Worm (Caenorhabditis elegans) whole organism, L4 larva: ENCODE results near the gene str-20.

Source experiments
- F26F4.8 ChIP-seq: fragments of 200-800 bp; sonication (Bioruptor generic); conservative IDR thresholded peaks from 2 replicates; pipeline ENCODE4 v1.3.6; 2022; ENCODE audit warnings: missing genetic modification characterization, missing compliant biosample characterization
- F37D6.2 ChIP-seq: sonication (generic microtip); optimal IDR thresholded peaks from 2 replicates; lab custom pipeline; 2016; ENCODE audit warnings: mild to moderate bottlenecking, missing genetic modification characterization, missing compliant biosample characterization
- F49E8.2 ChIP-seq: sonication (generic microtip); optimal IDR thresholded peaks from 2 replicates; lab custom pipeline; 2016; ENCODE audit warnings: missing compliant biosample characterization, mild to moderate bottlenecking, missing genetic modification characterization, borderline replicate concordance
- R02D3.7 ChIP-seq: fragments of 150-350 bp; sonication (generic microtip); optimal IDR thresholded peaks from 3 replicates; lab custom pipeline; 2014; ENCODE audit warnings: missing biosample characterization, missing genetic modification characterization
- Y48G9A.11 ChIP-seq: fragments of 200-800 bp; sonication (Bioruptor generic); IDR thresholded peaks from 2 replicates; pipeline ENCODE4 v1.3.6; 2022; ENCODE audit warnings: missing genetic modification reagents, missing genetic modification characterization, missing compliant biosample characterization
- Y5F2A.4 ChIP-seq: fragments of 200-800 bp; sonication (Bioruptor generic); optimal IDR thresholded peaks from 2 replicates; lab custom pipeline; 2018; ENCODE audit warnings: mild to moderate bottlenecking, missing genetic modification characterization, missing compliant biosample characterization
- ZK337.2 ChIP-seq: fragments of 200-800 bp; sonication (Bioruptor generic); IDR thresholded peaks from 2 replicates; pipeline ENCODE4 v1.3.6; 2022; ENCODE audit warnings: missing genetic modification reagents, missing genetic modification characterization, missing compliant biosample characterization
- aha-1 ChIP-seq: fragments of 150-350 bp; peaks from one replicate; lab custom pipeline; 2014; ENCODE audit warnings: missing biosample characterization, missing genetic modification characterization
- ama-1 ChIP-seq: fragments of 150-350 bp; optimal IDR thresholded peaks from 2 replicates; lab custom pipeline; 2014; ENCODE audit warnings: inconsistent platforms, mixed read lengths
- arid-1 ChIP-seq: fragments of 200-800 bp; sonication (Bioruptor generic); conservative IDR thresholded peaks from 2 replicates; pipeline ENCODE4 v1.3.6; 2022; ENCODE audit warnings: missing genetic modification reagents, missing genetic modification characterization, missing compliant biosample characterization
- attf-4 ChIP-seq: sonication (generic microtip); optimal IDR thresholded peaks from 3 replicates; lab custom pipeline; 2017; ENCODE audit warnings: missing biosample characterization, missing genetic modification characterization
- ceh-20 ChIP-seq: fragments of 200-800 bp; sonication (Bioruptor generic); IDR thresholded peaks from 2 replicates; pipeline ENCODE4 v1.3.6; 2022; ENCODE audit warnings: missing genetic modification reagents, missing genetic modification characterization, missing compliant biosample characterization
- ces-1 ChIP-seq: fragments of 150-350 bp; sonication (generic microtip); optimal IDR thresholded peaks from 4 replicates; lab custom pipeline; 2014; ENCODE audit warnings: missing biosample characterization, missing genetic modification reagents, missing genetic modification characterization
- cey-2 ChIP-seq: sonication (generic microtip); optimal IDR thresholded peaks from 3 replicates; lab custom pipeline; 2017; ENCODE audit warnings: missing genetic modification characterization, mild to moderate bottlenecking, missing compliant biosample characterization, antibody characterized with exemption, borderline replicate concordance; ENCODE audit not compliant: insufficient read depth
- daf-12 ChIP-seq: fragments of 150-350 bp; optimal IDR thresholded peaks from 2 replicates; lab custom pipeline; 2014; ENCODE audit warnings: missing biosample characterization, missing genetic modification reagents, missing genetic modification characterization
- dmd-6 ChIP-seq: fragments of 200-800 bp; sonication (Bioruptor generic); IDR thresholded peaks from 2 replicates; pipeline ENCODE4 v1.3.6; 2022; ENCODE audit warnings: missing genetic modification reagents, missing genetic modification characterization, missing compliant biosample characterization
- dmd-8 ChIP-seq: fragments of 200-800 bp; sonication (Bioruptor generic); IDR thresholded peaks from 2 replicates; pipeline ENCODE4 v1.3.6; 2022; ENCODE audit warnings: missing genetic modification characterization, missing compliant biosample characterization
- dpl-1 ChIP-seq: fragments of 150-350 bp; optimal IDR thresholded peaks from 2 replicates; lab custom pipeline; 2014; ENCODE audit warnings: missing biosample characterization, missing genetic modification reagents, missing genetic modification characterization
- fkh-10 ChIP-seq: fragments of 150-350 bp; optimal IDR thresholded peaks from 2 replicates; lab custom pipeline; 2014; ENCODE audit warnings: missing biosample characterization, missing genetic modification reagents, missing genetic modification characterization
- hlh-11 ChIP-seq: fragments of 200-800 bp; sonication (Bioruptor generic); optimal IDR thresholded peaks from 2 replicates; lab custom pipeline; 2018; ENCODE audit warnings: mild to moderate bottlenecking, missing genetic modification characterization, missing compliant biosample characterization
- hmg-1.1 ChIP-seq: fragments of 200-800 bp; sonication (Bioruptor generic); IDR thresholded peaks from 2 replicates; pipeline ENCODE4 v1.3.6; 2022; ENCODE audit warnings: missing genetic modification reagents, missing genetic modification characterization, missing compliant biosample characterization
- jun-1 ChIP-seq: fragments of 150-350 bp; optimal IDR thresholded peaks from 2 replicates; lab custom pipeline; 2014; ENCODE audit warnings: missing biosample characterization, missing genetic modification reagents, missing genetic modification characterization
- lim-7 ChIP-seq: fragments of 200-800 bp; sonication (Bioruptor generic); IDR thresholded peaks from 2 replicates; pipeline ENCODE4 v1.3.6; 2022; ENCODE audit warnings: missing genetic modification characterization, missing compliant biosample characterization
- lin-39 ChIP-seq: fragments of 150-350 bp; optimal IDR thresholded peaks from 2 replicates; lab custom pipeline; 2014; ENCODE audit warnings: missing biosample characterization, missing genetic modification reagents, missing genetic modification characterization
- madf-5 ChIP-seq, 2 experiments: fragments of 200-800 bp; sonication (Bioruptor generic); IDR thresholded peaks; 2 replicates each; pipeline ENCODE4 v1.3.6; 2022; ENCODE audit warnings: missing compliant biosample characterization in 2 of 2, missing genetic modification characterization in 2 of 2
- mdt-29 ChIP-seq: fragments of 200-800 bp; sonication (Bioruptor generic); IDR thresholded peaks from 2 replicates; pipeline ENCODE4 v1.3.6; 2022; ENCODE audit warnings: missing genetic modification reagents, missing genetic modification characterization, missing compliant biosample characterization
- mep-1 ChIP-seq: fragments of 150-350 bp; sonication (generic microtip); optimal IDR thresholded peaks from 3 replicates; lab custom pipeline; 2014; ENCODE audit warnings: missing biosample characterization, missing genetic modification characterization
- mxl-2 ChIP-seq: fragments of 200-800 bp; sonication (Bioruptor generic); conservative IDR thresholded peaks from 2 replicates; pipeline ENCODE4 v1.3.6; 2022; ENCODE audit warnings: missing genetic modification reagents, missing genetic modification characterization, missing compliant biosample characterization
- mxl-3 ChIP-seq: fragments of 200-800 bp; sonication (Bioruptor generic); optimal IDR thresholded peaks from 2 replicates; lab custom pipeline; 2018; ENCODE audit warnings: mild to moderate bottlenecking, missing genetic modification characterization, missing compliant biosample characterization
- nhr-11 ChIP-seq: fragments of 150-350 bp; optimal IDR thresholded peaks from 2 replicates; lab custom pipeline; 2014; ENCODE audit warnings: missing biosample characterization, missing genetic modification characterization
- nhr-111 ChIP-seq: fragments of 200-800 bp; sonication (Bioruptor generic); optimal IDR thresholded peaks from 2 replicates; lab custom pipeline; 2018; ENCODE audit warnings: mild to moderate bottlenecking, missing genetic modification characterization, missing compliant biosample characterization
- nhr-237 ChIP-seq: sonication (generic microtip); optimal IDR thresholded peaks from 2 replicates; lab custom pipeline; 2017; ENCODE audit warnings: missing biosample characterization, missing genetic modification characterization
- nhr-42 ChIP-seq: fragments of 200-800 bp; sonication (Bioruptor generic); IDR thresholded peaks from 2 replicates; pipeline ENCODE4 v1.3.6; 2022; ENCODE audit warnings: missing genetic modification characterization, missing compliant biosample characterization
- nhr-76 ChIP-seq: fragments of 150-350 bp; optimal IDR thresholded peaks from 2 replicates; lab custom pipeline; 2014; ENCODE audit warnings: missing biosample characterization, missing genetic modification characterization
- pha-4 ChIP-seq, 2 experiments: fragments of 150-350 bp in 1 of 2; fragments of 200-800 bp in 1 of 2; sonication (Bioruptor generic) in 1 of 2; IDR thresholded peaks in 1 of 2; optimal IDR thresholded peaks in 1 of 2; 2 replicates each; pipeline versions ENCODE4 v1.3.6 to Lab custom; 2014 to 2022; ENCODE audit warnings: missing genetic modification characterization in 2 of 2, missing genetic modification reagents in 2 of 2, missing biosample characterization in 1 of 2, missing compliant biosample characterization in 1 of 2
- php-3 ChIP-seq: fragments of 200-800 bp; sonication (Bioruptor generic); IDR thresholded peaks from 2 replicates; pipeline ENCODE4 v1.3.6; 2022; ENCODE audit warnings: missing genetic modification reagents, missing genetic modification characterization, missing compliant biosample characterization
- pqm-1 ChIP-seq: sonication (generic microtip); optimal IDR thresholded peaks from 2 replicates; lab custom pipeline; 2017; ENCODE audit warnings: missing biosample characterization, missing genetic modification characterization
- saeg-2 ChIP-seq: fragments of 200-800 bp; sonication (Bioruptor generic); IDR thresholded peaks from 2 replicates; pipeline ENCODE4 v1.3.6; 2022; ENCODE audit warnings: missing genetic modification reagents, missing genetic modification characterization, missing compliant biosample characterization
- sdz-12 ChIP-seq: fragments of 200-800 bp; sonication (Bioruptor generic); optimal IDR thresholded peaks from 2 replicates; lab custom pipeline; 2018; ENCODE audit warnings: mild to moderate bottlenecking, missing genetic modification characterization, missing compliant biosample characterization
- skn-1 ChIP-seq: fragments of 150-350 bp; optimal IDR thresholded peaks from 2 replicates; lab custom pipeline; 2014; ENCODE audit warnings: missing biosample characterization, missing genetic modification characterization
- snpc-1.2 ChIP-seq: fragments of 200-800 bp; sonication (Bioruptor generic); IDR thresholded peaks from 2 replicates; pipeline ENCODE4 v1.3.6; 2022; ENCODE audit warnings: missing genetic modification reagents, missing genetic modification characterization, missing compliant biosample characterization
- zag-1 ChIP-seq: fragments of 150-350 bp; optimal IDR thresholded peaks from 2 replicates; lab custom pipeline; 2014; ENCODE audit warnings: missing biosample characterization, missing genetic modification characterization
- zfp-2 ChIP-seq: sonication (generic microtip); optimal IDR thresholded peaks from 2 replicates; lab custom pipeline; 2016; ENCODE audit warnings: mild to moderate bottlenecking, missing genetic modification characterization, missing compliant biosample characterization
- zip-2 ChIP-seq: fragments of 150-350 bp; optimal IDR thresholded peaks from 2 replicates; lab custom pipeline; 2014; ENCODE audit warnings: missing biosample characterization, missing genetic modification characterization

The str-20 gene

DNA sequence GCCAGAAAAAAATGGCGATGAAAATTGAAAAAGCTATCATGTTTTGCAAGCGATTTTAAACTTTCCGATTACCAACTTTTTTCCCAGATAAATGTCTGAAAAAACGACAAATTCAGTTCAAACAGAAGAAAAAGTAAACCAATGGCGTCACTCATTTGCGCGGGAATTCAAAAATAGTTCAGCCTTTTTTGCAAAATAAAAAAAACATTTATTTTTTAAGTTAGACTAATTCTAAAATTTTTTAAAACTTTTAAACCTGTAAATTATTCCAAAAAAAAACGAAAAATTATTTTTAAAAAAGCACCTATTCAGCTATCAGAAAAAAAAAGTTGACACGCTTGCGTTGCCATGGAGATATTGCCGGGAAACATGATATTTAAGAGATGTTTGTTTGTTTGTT is 43.4 kb upstream of the str-20 start, which contains the start of gene cyp-33C11 (continued):
- TF ChIP-seq madf-5 (GFP tag; IDR thresholded peaks at IDR 0.05; lab: Robert Waterston, UW), result no peak

DNA sequence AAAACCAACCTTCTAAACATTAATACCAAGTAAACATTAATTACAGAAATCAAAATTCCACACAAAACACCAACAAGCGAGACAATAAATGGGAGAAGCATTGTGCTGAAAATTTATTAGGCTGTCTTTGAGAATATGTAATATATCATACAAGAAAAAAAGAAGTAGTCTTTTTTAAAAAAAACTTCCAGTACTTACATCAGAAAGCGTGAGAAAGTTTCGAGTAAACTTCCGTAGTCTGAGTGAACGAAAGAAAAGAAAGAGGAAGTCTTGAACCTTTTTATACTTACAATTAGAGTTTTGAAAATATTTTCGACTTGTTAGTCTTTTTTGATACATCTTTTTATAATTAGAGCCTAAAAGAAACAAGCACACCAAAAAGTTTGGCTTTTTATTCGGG is 36.5 kb upstream of the str-20 start, which contains the start of gene srbc-40:
Gene srbc-40 (minus strand): TSS at position 101 of the 400 bp plus-strand sequence.
- no peak for TF ChIP-seq pha-4 (GFP tag; IDR thresholded peaks at IDR 0.05; lab: Robert Waterston, UW)
- no peak for TF ChIP-seq pha-4 (tag; optimal IDR thresholded peaks at IDR 0.05; lab: Kevin White, UChicago)
- no peak for TF ChIP-seq ZK337.2 (GFP tag; lab: Robert Waterston, UW)
- no peak for TF ChIP-seq Y5F2A.4 (GFP tag; lab: Kevin White, UChicago)
- TF ChIP-seq fkh-10 (GFP tag; lab: Kevin White, UChicago), result no peak
- TF ChIP-seq cey-2 (tag; lab: Kevin White, UChicago), result no peak
- TF ChIP-seq hlh-11, result no peak
- TF ChIP-seq pqm-1 (tag; lab: Kevin White, UChicago), result no peak
- TF ChIP-seq zip-2, result no peak
- TF ChIP-seq saeg-2 (GFP tag; lab: Robert Waterston, UW), result no peak

DNA sequence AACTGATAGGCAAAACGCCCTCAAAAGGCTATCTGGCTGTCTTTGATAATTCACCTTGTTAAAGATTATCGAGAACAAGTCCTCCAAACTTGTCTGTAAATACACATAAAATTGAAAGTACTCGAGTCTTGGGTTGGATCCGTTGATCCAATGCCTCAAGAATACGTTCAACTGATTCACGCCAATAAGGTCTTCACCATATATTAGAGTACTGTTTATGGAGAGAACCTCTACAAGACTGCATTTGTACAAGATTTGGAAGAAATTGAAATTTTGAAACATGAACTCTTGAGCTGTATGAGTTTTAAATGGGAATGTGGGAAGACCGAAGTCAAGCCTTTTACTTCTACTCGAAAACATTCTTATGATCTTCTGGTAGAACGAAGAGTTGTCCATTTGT is 33.4 kb upstream of the str-20 start:
- TF ChIP-seq F26F4.8 (GFP tag; lab: Robert Waterston, UW) (no peak), daf-12 (tag; lab: Kevin White, UChicago) (no peak), aha-1 (peak; percentile 95)

DNA sequence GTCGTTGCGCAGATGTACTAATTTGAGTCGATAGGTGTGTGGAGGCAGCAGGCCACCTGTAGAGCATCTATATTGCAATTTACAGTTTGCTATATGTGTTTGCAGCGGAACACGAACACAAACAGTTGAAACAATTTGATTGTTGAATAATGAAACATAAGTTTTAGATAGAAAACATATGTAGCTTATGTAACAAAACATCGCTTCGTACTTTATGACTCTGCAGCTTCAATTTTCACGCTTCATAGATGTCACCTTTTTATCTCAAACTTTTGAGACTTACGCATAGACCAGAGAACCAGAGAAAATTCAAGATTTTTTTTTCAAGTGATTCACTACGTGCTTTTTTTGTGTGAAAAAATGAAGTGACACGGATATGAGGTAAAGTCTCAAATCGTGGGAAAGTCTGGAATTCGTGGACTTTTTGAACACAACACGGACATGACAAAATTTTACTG is 32.3 kb upstream of the str-20 start, which contains the start of gene fbxb-72:
Gene fbxb-72 (minus strand): TSS at position 58 of the 458 bp plus-strand sequence.
- TF ChIP-seq mdt-29 (GFP tag; lab: Robert Waterston, UW), result peak; percentile 32; the same call in 1 of the 2 replicates
- TF ChIP-seq php-3 (GFP tag; lab: Robert Waterston, UW), result peak; percentile 76; the same call in 1 of the 2 replicates
- no peak for TF ChIP-seq jun-1
- TF ChIP-seq lin-39 (tag; lab: Kevin White, UChicago), result no peak
- TF ChIP-seq arid-1 (GFP tag; lab: Robert Waterston, UW), result peak; percentile 82
- TF ChIP-seq F49E8.2, result no peak
- TF ChIP-seq nhr-76 (tag; lab: Kevin White, UChicago), result no peak
- no peak for TF ChIP-seq dmd-8 (GFP tag; lab: Robert Waterston, UW)
- TF ChIP-seq zag-1 (tag; lab: Kevin White, UChicago), result no peak
- TF ChIP-seq F26F4.8 (GFP tag; lab: Robert Waterston, UW), result no peak
- TF ChIP-seq nhr-42 (GFP tag; lab: Robert Waterston, UW), result peak; percentile 89
- no peak for TF ChIP-seq madf-5 (GFP tag; IDR thresholded peaks at IDR 0.05; lab: Robert Waterston, UW)
- TF ChIP-seq aha-1, result peak; percentile 95
- no peak; the same call in 1 of the 2 replicates for TF ChIP-seq hmg-1.1 (GFP tag; lab: Robert Waterston, UW)
- peak; percentile 96 for TF ChIP-seq mep-1 (tag; lab: Kevin White, UChicago)
- TF ChIP-seq ceh-20 (GFP tag; lab: Robert Waterston, UW), result peak; percentile 59
- TF ChIP-seq ces-1 (GFP tag; lab: Kevin White, UChicago), result no peak
- TF ChIP-seq mxl-2 (GFP tag; lab: Robert Waterston, UW), result peak; percentile 24; the same call in 1 of the 2 replicates
- 0 out of 2 replicates have a peak, but pooled peaks have one; percentile 19 for TF ChIP-seq lim-7 (GFP tag; lab: Robert Waterston, UW)
- TF ChIP-seq dmd-6, result no peak
- TF ChIP-seq dpl-1 (GFP tag; lab: Kevin White, UChicago), result peak; percentile 31
- no peak for TF ChIP-seq R02D3.7 (tag; lab: Kevin White, UChicago)
- TF ChIP-seq nhr-111 (GFP tag; lab: Kevin White, UChicago), result no peak
- peak; percentile 58; the same call in 1 of the 2 replicates for TF ChIP-seq snpc-1.2
- TF ChIP-seq skn-1, result no peak
- TF ChIP-seq nhr-11, result peak; percentile 49
- TF ChIP-seq ama-1 (lab: Kevin White, UChicago), result peak; percentile 99
- TF ChIP-seq F37D6.2, result no peak
- TF ChIP-seq attf-4 (tag; lab: Kevin White, UChicago), result no peak
- peak; percentile 42 for TF ChIP-seq mxl-3 (GFP tag; lab: Kevin White, UChicago)
- no peak for TF ChIP-seq sdz-12 (GFP tag; lab: Kevin White, UChicago)
- TF ChIP-seq hlh-11, result peak; percentile 63
- peak; percentile 74 for TF ChIP-seq saeg-2 (GFP tag; lab: Robert Waterston, UW)
- TF ChIP-seq Y48G9A.11 (GFP tag; lab: Robert Waterston, UW), result 0 out of 2 replicates have a peak, but pooled peaks have one; percentile 14
- TF ChIP-seq zfp-2 (tag; lab: Kevin White, UChicago), result no peak
- no peak for TF ChIP-seq nhr-237 (tag; lab: Kevin White, UChicago)
